Fruit fly (Drosophila melanogaster): ENCODE data around the gene Lasp.

Gene Lasp

DNA sequence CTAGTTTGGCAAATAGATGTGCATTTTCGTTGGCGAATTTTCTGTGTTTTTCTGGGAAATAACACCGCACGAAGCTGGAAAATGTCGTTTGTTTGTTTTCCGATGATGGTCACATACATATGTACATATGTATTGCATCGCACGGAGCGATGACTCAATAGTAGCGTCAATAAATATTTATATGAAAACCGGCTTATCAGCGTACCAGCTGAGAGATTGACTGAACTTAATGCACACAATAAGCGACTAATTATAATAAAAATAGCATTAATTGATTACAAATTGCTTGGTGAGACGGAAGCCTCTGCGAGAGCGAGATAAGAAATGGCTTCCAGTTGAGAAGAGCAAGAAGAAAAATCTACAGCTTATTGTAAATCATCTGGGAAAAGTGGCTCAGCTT is 67.0 kb downstream of the Lasp start:
- TF ChIP-seq Sin3A (optimal IDR thresholded peaks at IDR 0.05) (no peak), Myc (optimal IDR thresholded peaks at IDR 0.05) (no peak)

DNA sequence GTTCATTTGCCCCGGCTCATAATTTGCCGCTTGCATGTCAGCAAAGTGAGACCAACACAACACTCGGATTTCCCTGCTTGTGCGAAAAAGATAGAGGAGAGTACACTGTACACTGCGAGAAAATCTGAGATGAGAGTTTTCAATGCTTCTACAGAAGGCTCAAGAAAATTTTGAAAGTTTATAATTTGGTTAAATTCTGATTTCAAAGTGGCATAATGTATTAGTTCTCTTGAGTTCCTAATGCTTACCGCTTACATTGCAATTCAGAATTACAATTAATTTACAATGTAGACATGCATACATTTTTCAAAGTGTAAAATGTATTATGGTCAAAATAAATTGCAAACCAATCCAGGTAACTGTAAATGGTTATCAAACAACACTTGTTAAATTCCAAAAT is 68.5 kb downstream of the Lasp start:
- no peak for TF ChIP-seq Sin3A (optimal IDR thresholded peaks at IDR 0.05)
- no peak for TF ChIP-seq h (optimal IDR thresholded peaks at IDR 0.05)
- TF ChIP-seq psq (optimal IDR thresholded peaks at IDR 0.05) = no peak
- TF ChIP-seq Myc (optimal IDR thresholded peaks at IDR 0.05) = no peak
- TF ChIP-seq ttk (optimal IDR thresholded peaks at IDR 0.05) = no peak
- no peak for TF ChIP-seq insv (optimal IDR thresholded peaks at IDR 0.05)

DNA sequence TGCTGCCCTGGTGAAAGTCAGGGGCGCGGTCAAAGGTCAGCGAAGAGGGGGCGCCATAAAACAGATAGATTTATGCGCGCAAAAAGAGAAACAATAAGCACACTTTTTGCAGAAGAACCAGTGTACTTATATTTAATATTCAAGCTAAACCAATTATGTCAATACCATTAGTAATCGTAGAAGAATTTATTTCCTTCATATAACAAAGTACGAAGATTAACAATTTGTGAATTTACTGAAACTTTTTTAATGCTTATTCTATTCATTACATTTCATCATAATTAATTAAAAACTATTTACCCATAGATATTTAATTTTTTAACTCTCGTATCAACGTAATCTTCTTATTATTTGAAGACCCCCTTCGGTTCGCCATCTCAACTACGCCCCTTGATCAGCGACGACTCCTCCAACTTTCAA is 69.4 kb downstream of the Lasp start:
- no peak for TF ChIP-seq h (optimal IDR thresholded peaks at IDR 0.05)
- no peak for TF ChIP-seq Myc (optimal IDR thresholded peaks at IDR 0.05)
- no peak for TF ChIP-seq insv (optimal IDR thresholded peaks at IDR 0.05)
- TF ChIP-seq Sin3A (optimal IDR thresholded peaks at IDR 0.05) = no peak
- no peak for TF ChIP-seq psq (optimal IDR thresholded peaks at IDR 0.05)
- TF ChIP-seq ttk (optimal IDR thresholded peaks at IDR 0.05) = no peak

dm6 chr3L:16641094-16641493 is 70.4 kb downstream of the Lasp start:
- TF ChIP-seq Sin3A (optimal IDR thresholded peaks at IDR 0.05) = no peak
- no peak for TF ChIP-seq psq (optimal IDR thresholded peaks at IDR 0.05)
- TF ChIP-seq insv (optimal IDR thresholded peaks at IDR 0.05) = no peak
- TF ChIP-seq h (optimal IDR thresholded peaks at IDR 0.05) = no peak
- no peak for TF ChIP-seq ttk (optimal IDR thresholded peaks at IDR 0.05)
- no peak for TF ChIP-seq Myc (optimal IDR thresholded peaks at IDR 0.05)

- TF ChIP-seq h (optimal IDR thresholded peaks at IDR 0.05) (no peak), Myc (optimal IDR thresholded peaks at IDR 0.05) (no peak), psq (optimal IDR thresholded peaks at IDR 0.05) (no peak), ttk (optimal IDR thresholded peaks at IDR 0.05) (no peak), insv (optimal IDR thresholded peaks at IDR 0.05) (no peak), Sin3A (optimal IDR thresholded peaks at IDR 0.05) (no peak)
Observed at dm6 chr3L:16640509-16641068, 70.9 kb downstream of the Lasp start.

dm6 chr3L:16638639-16639388 is 72.7 kb downstream of the Lasp start:
- TF ChIP-seq insv (optimal IDR thresholded peaks at IDR 0.05) (no peak), psq (optimal IDR thresholded peaks at IDR 0.05) (no peak), Sin3A (optimal IDR thresholded peaks at IDR 0.05) (no peak), Myc (optimal IDR thresholded peaks at IDR 0.05) (no peak), h (optimal IDR thresholded peaks at IDR 0.05) (no peak), ttk (optimal IDR thresholded peaks at IDR 0.05) (no peak)

dm6 chr3L:16635566-16636210 is 75.8 kb downstream of the Lasp start:
- TF ChIP-seq ttk (optimal IDR thresholded peaks at IDR 0.05) (no peak), h (optimal IDR thresholded peaks at IDR 0.05) (no peak)

DNA sequence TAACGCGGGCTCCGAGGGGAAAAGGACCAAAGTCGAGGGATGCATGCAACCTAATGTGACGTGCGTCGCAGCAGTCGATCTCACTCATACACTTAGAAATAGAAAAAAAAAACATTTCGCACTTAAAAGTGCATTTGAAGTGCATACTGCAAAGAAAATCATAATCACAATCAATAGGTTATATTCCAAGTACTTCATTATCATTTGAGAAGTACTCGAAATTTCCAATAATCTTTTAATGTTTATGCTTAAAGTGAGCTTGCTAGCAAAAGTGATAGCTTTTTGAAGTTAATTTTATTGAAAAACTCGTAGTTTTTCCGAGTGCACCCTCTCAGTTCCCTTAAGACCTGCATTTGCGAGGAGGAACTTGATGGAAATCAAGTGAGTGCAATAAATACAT is 76.9 kb downstream of the Lasp start:
- TF ChIP-seq insv (optimal IDR thresholded peaks at IDR 0.05) (no peak), h (optimal IDR thresholded peaks at IDR 0.05) (no peak), ttk (optimal IDR thresholded peaks at IDR 0.05) (no peak), psq (optimal IDR thresholded peaks at IDR 0.05) (no peak), Sin3A (optimal IDR thresholded peaks at IDR 0.05) (no peak), Myc (optimal IDR thresholded peaks at IDR 0.05) (no peak)

- no peak for TF ChIP-seq insv (optimal IDR thresholded peaks at IDR 0.05)
- no peak for TF ChIP-seq psq (optimal IDR thresholded peaks at IDR 0.05)
- TF ChIP-seq ttk (optimal IDR thresholded peaks at IDR 0.05) = no peak
- TF ChIP-seq Myc (optimal IDR thresholded peaks at IDR 0.05) = no peak
- no peak for TF ChIP-seq h (optimal IDR thresholded peaks at IDR 0.05)
- TF ChIP-seq Sin3A (optimal IDR thresholded peaks at IDR 0.05) = no peak
Observed at dm6 chr3L:16634091-16634490, 77.4 kb downstream of the Lasp start.

DNA sequence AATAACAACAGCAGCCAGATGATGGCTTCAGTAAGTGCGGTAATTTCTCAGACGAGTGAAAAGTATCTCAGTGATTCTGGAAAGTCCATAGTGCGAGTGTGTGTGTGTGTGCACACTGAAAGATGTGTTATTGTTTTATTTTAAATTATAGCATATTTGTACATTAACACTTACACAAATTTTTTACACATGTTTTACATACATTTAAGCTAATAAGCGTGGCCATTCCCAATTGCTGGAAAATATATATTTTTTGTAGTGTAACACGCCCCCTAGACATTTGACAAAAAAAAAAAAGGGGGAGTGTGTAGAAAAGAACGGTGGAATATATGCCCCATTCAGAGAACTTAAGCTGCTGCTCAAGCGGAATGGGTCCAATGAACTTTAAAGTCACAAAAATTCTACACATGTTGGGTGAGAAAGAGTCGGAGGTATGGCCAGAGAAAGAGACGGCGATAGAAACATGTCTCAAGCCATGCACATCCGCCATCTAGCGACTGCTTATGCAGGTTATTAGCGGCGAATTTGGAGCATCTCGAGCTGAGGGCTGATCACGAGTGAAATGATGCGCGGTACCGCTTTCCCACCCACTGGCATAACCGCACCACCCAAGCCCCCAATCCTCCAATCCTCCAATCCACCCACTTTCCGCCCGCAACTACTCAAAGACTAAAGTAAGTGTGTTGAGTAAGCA is 79.5 kb downstream of the Lasp start:
- TF ChIP-seq psq (optimal IDR thresholded peaks at IDR 0.05) (no peak), Myc (optimal IDR thresholded peaks at IDR 0.05) (no peak), h (optimal IDR thresholded peaks at IDR 0.05) (no peak), Sin3A (optimal IDR thresholded peaks at IDR 0.05) (no peak), insv (optimal IDR thresholded peaks at IDR 0.05) (no peak), ttk (optimal IDR thresholded peaks at IDR 0.05) (no peak)

DNA sequence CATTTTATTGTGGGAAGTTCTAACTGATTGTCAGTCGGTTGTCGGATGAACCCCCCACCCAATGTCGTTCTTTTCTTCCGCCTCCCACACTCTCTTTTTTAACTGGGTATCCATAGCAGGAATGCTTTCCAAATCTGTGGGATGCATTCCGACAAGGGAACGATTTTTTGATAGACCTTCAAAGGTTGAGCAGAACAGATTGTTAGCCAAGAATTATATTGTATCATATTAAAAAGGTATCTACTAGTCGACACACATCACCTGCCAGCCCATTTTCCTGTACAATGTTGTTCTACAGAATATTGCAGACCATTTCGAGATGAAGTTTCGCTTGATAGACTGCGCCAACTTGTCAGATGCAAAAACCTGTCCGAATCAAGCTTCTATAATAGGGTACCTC is 81.7 kb downstream of the Lasp start:
- no peak for TF ChIP-seq Myc (optimal IDR thresholded peaks at IDR 0.05)
- TF ChIP-seq insv (optimal IDR thresholded peaks at IDR 0.05) = no peak
- TF ChIP-seq psq (optimal IDR thresholded peaks at IDR 0.05) = no peak
- no peak for TF ChIP-seq h (optimal IDR thresholded peaks at IDR 0.05)
- TF ChIP-seq Sin3A (optimal IDR thresholded peaks at IDR 0.05) = no peak
- no peak for TF ChIP-seq ttk (optimal IDR thresholded peaks at IDR 0.05)

Data from Kc167 (cell line).